Worm (Caenorhabditis elegans) whole organism, midembryonic: Measurements from ENCODE around the gene C48B4.3.

Experiments
- T22C8.4 ChIP-seq: fragments of 200-800 bp; sonication (Bioruptor generic); IDR thresholded peaks from 2 replicates; pipeline ENCODE4 v1.3.6; 2022; ENCODE audit warnings: missing genetic modification characterization, missing compliant biosample characterization
- cog-1 ChIP-seq: sonication (generic microtip); optimal IDR thresholded peaks from 2 replicates; lab custom pipeline; 2016; ENCODE audit warnings: missing genetic modification characterization, missing compliant biosample characterization
- flt-1 ChIP-seq: fragments of 200-800 bp; sonication (Bioruptor generic); IDR thresholded peaks from 2 replicates; pipeline ENCODE4 v1.3.6; 2022; ENCODE audit warnings: missing genetic modification characterization, missing compliant biosample characterization
- ref-1 ChIP-seq: fragments of 200-800 bp; sonication (Bioruptor generic); conservative IDR thresholded peaks from 2 replicates; pipeline ENCODE4 v1.3.6; 2022; ENCODE audit warnings: missing genetic modification reagents, missing genetic modification characterization, missing compliant biosample characterization
- tab-1 ChIP-seq: fragments of 200-800 bp; sonication (Bioruptor generic); IDR thresholded peaks from 2 replicates; pipeline ENCODE4 v1.3.6; 2022; ENCODE audit warnings: missing genetic modification characterization, missing compliant biosample characterization
- ztf-29 ChIP-seq: fragments of 200-800 bp; sonication (Bioruptor generic); IDR thresholded peaks from 2 replicates; pipeline ENCODE4 v1.3.6; 2022; ENCODE audit warnings: missing genetic modification reagents, missing genetic modification characterization, missing compliant biosample characterization

DNA sequence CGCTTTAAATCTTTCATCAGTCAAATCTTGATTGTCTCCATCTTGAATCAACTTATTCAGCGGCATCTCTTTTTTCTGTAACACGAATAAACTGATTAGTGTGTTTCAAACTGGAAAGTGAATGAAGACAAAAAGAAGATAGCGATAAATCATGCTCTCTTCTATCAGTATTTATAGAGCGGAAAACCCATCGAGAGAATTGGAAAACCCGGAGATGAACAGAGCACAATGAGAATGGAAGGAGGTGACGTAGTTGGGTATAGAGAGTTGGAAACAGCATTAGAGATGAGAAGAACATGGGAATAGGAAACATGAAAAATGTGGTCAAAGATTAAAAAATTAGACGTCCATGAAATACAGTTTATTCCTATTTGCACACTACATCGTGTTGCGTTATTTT lies 9.9 kb upstream of the C48B4.3 start, which contains the start of gene acox-1.5:
- TF ChIP-seq T22C8.4 (GFP tag; lab: Robert Waterston, UW) (no peak), flt-1 (GFP tag; lab: Robert Waterston, UW) (no peak), ref-1 (GFP tag; lab: Robert Waterston, UW) (no peak), ztf-29 (GFP tag; lab: Robert Waterston, UW) (no peak), tab-1 (GFP tag; lab: Robert Waterston, UW) (no peak), cog-1 (tag; lab: Kevin White, UChicago) (no peak)
